Worm (Caenorhabditis elegans) whole organism, L1 larva: Measurements from ENCODE around the gene F31B12.3.
A peak's percentile ranks its signal among the peaks of the same experiment; 100 is the strongest.

Experiments used
- C16A3.4 ChIP-seq: fragments of 150-350 bp; optimal IDR thresholded peaks from 2 replicates; lab custom pipeline; 2014; ENCODE audit warnings: missing biosample characterization, missing genetic modification characterization
- C34B4.2 ChIP-seq: sonication (generic microtip); optimal IDR thresholded peaks from 2 replicates; lab custom pipeline; 2017; ENCODE audit warnings: mild to moderate bottlenecking, missing genetic modification characterization, missing compliant biosample characterization
- F16B12.6 ChIP-seq: fragments of 150-350 bp; optimal IDR thresholded peaks from 2 replicates; lab custom pipeline; 2014; ENCODE audit warnings: missing biosample characterization, missing genetic modification characterization
- Y116A8C.19 ChIP-seq: sonication (generic microtip); optimal IDR thresholded peaks from 2 replicates; lab custom pipeline; 2016; ENCODE audit warnings: missing compliant biosample characterization, missing genetic modification characterization, borderline replicate concordance
- aha-1 ChIP-seq: fragments of 150-350 bp; optimal IDR thresholded peaks from 2 replicates; lab custom pipeline; 2014; ENCODE audit warnings: missing biosample characterization, missing genetic modification characterization
- alr-1 ChIP-seq: fragments of 200-800 bp; sonication (Bioruptor generic); optimal IDR thresholded peaks from 2 replicates; lab custom pipeline; 2018; ENCODE audit warnings: borderline replicate concordance, mild to moderate bottlenecking, missing genetic modification characterization, missing compliant biosample characterization
- aly-2 ChIP-seq: fragments of 150-350 bp; optimal IDR thresholded peaks from 2 replicates; lab custom pipeline; 2014; ENCODE audit warnings: missing biosample characterization, missing genetic modification characterization
- ama-1 ChIP-seq: fragments of 150-350 bp; optimal IDR thresholded peaks from 2 replicates; lab custom pipeline; 2014
- ceh-63 ChIP-seq: fragments of 200-800 bp; sonication (Bioruptor generic); optimal IDR thresholded peaks from 2 replicates; lab custom pipeline; 2018; ENCODE audit warnings: mild to moderate bottlenecking, missing genetic modification characterization, missing compliant biosample characterization
- ceh-8 ChIP-seq: fragments of 200-800 bp; sonication (Bioruptor generic); optimal IDR thresholded peaks from 2 replicates; lab custom pipeline; 2018; ENCODE audit warnings: mild to moderate bottlenecking, missing genetic modification characterization, moderate library complexity, missing compliant biosample characterization
- ceh-90 ChIP-seq: sonication (generic microtip); optimal IDR thresholded peaks from 2 replicates; lab custom pipeline; 2016; ENCODE audit warnings: missing genetic modification characterization, missing compliant biosample characterization
- ces-1 ChIP-seq: fragments of 150-350 bp; optimal IDR thresholded peaks from 2 replicates; lab custom pipeline; 2014; ENCODE audit warnings: missing biosample characterization, missing genetic modification reagents, missing genetic modification characterization
- dpl-1 ChIP-seq, 3 experiments: fragments of 150-350 bp in 2 of 3; sonication (generic microtip) in 1 of 3; optimal IDR thresholded peaks; 2 replicates each; lab custom pipeline; 2014 to 2017; ENCODE audit warnings: missing biosample characterization in 3 of 3, missing genetic modification characterization in 3 of 3, missing genetic modification reagents in 3 of 3
- dsc-1 ChIP-seq: sonication (generic microtip); optimal IDR thresholded peaks from 2 replicates; lab custom pipeline; 2016; ENCODE audit warnings: mild to moderate bottlenecking, missing genetic modification characterization, missing compliant biosample characterization
- efl-1 ChIP-seq, 4 experiments: fragments of 150-350 bp; optimal IDR thresholded peaks in 3 of 4; peaks in 1 of 4; 1 replicate in 1 of 4; 2 replicates in 3 of 4; lab custom pipeline; 2014; ENCODE audit warnings: missing biosample characterization in 2 of 4, missing genetic modification characterization in 2 of 4, missing genetic modification reagents in 2 of 4
- egl-27 ChIP-seq, 2 experiments: fragments of 150-350 bp in 1 of 2; sonication (generic microtip); optimal IDR thresholded peaks; 3 replicates each; lab custom pipeline; 2017 to 2018; ENCODE audit warnings: missing biosample characterization in 2 of 2, missing genetic modification characterization in 2 of 2, missing genetic modification reagents in 2 of 2
- elt-2 ChIP-seq: sonication (generic microtip); optimal IDR thresholded peaks from 2 replicates; lab custom pipeline; 2016; ENCODE audit warnings: missing genetic modification characterization, mild to moderate bottlenecking, inconsistent platforms, missing compliant biosample characterization, missing genetic modification reagents
- elt-3 ChIP-seq, 6 experiments: fragments of 150-350 bp in 1 of 6; sonication (generic microtip); optimal IDR thresholded peaks; 2 replicates each; lab custom pipeline; 2017 to 2018; ENCODE audit warnings: missing biosample characterization in 6 of 6, missing genetic modification characterization in 6 of 6, inconsistent platforms in 1 of 6
- fkh-10 ChIP-seq: sonication (generic microtip); optimal IDR thresholded peaks from 2 replicates; lab custom pipeline; 2017; ENCODE audit warnings: missing biosample characterization, missing genetic modification reagents, missing genetic modification characterization
- fkh-4 ChIP-seq: sonication (generic microtip); optimal IDR thresholded peaks from 2 replicates; lab custom pipeline; 2016; ENCODE audit warnings: missing compliant biosample characterization, missing genetic modification characterization, borderline replicate concordance
- hlh-4 ChIP-seq: sonication (generic microtip); optimal IDR thresholded peaks from 2 replicates; lab custom pipeline; 2016; ENCODE audit warnings: mild to moderate bottlenecking, missing genetic modification characterization, missing compliant biosample characterization
- hpl-2 ChIP-seq: fragments of 150-350 bp; optimal IDR thresholded peaks from 2 replicates; lab custom pipeline; 2014; ENCODE audit warnings: missing biosample characterization, missing genetic modification reagents, missing genetic modification characterization
- irx-1 ChIP-seq: sonication (generic microtip); optimal IDR thresholded peaks from 2 replicates; lab custom pipeline; 2016; ENCODE audit warnings: missing genetic modification characterization, missing compliant biosample characterization
- isw-1 ChIP-seq: fragments of 200-800 bp; sonication (Bioruptor generic); IDR thresholded peaks from 2 replicates; pipeline ENCODE4 v1.3.6; 2022; ENCODE audit warnings: missing genetic modification characterization, missing compliant biosample characterization
- jun-1 ChIP-seq: fragments of 150-350 bp; optimal IDR thresholded peaks from 2 replicates; lab custom pipeline; 2014; ENCODE audit warnings: missing biosample characterization, missing genetic modification reagents, missing genetic modification characterization
- lin-15B ChIP-seq: fragments of 150-350 bp; sonication (generic microtip); optimal IDR thresholded peaks from 3 replicates; lab custom pipeline; 2014; ENCODE audit warnings: missing biosample characterization, missing genetic modification characterization
- nhr-11 ChIP-seq: fragments of 150-350 bp; optimal IDR thresholded peaks from 2 replicates; lab custom pipeline; 2014; ENCODE audit warnings: missing biosample characterization, missing genetic modification characterization
- nhr-20 ChIP-seq: sonication (generic microtip); optimal IDR thresholded peaks from 2 replicates; lab custom pipeline; 2016; ENCODE audit warnings: mild to moderate bottlenecking, missing genetic modification characterization, missing compliant biosample characterization
- nhr-76 ChIP-seq: sonication (generic microtip); optimal IDR thresholded peaks from 2 replicates; lab custom pipeline; 2017; ENCODE audit warnings: missing biosample characterization, missing genetic modification characterization
- nhr-77 ChIP-seq: fragments of 150-350 bp; optimal IDR thresholded peaks from 2 replicates; lab custom pipeline; 2014; ENCODE audit warnings: missing biosample characterization, missing genetic modification characterization
- nhr-90 ChIP-seq: sonication (generic microtip); optimal IDR thresholded peaks from 2 replicates; lab custom pipeline; 2016; ENCODE audit warnings: mild to moderate bottlenecking, missing genetic modification characterization, missing compliant biosample characterization; ENCODE audit not compliant: poor library complexity
- pax-3 ChIP-seq: fragments of 200-800 bp; sonication (Bioruptor generic); optimal IDR thresholded peaks from 2 replicates; lab custom pipeline; 2018; ENCODE audit warnings: mild to moderate bottlenecking, missing genetic modification characterization, moderate library complexity, missing compliant biosample characterization
- pqm-1 ChIP-seq: sonication (generic microtip); optimal IDR thresholded peaks from 3 replicates; lab custom pipeline; 2017; ENCODE audit warnings: missing biosample characterization, missing genetic modification characterization
- rnt-1 ChIP-seq: sonication (generic microtip); optimal IDR thresholded peaks from 2 replicates; lab custom pipeline; 2016; ENCODE audit warnings: mild to moderate bottlenecking, missing genetic modification characterization, moderate library complexity, missing compliant biosample characterization
- snu-23 ChIP-seq: sonication (generic microtip); optimal IDR thresholded peaks from 2 replicates; lab custom pipeline; 2016; ENCODE audit warnings: missing genetic modification characterization, missing compliant biosample characterization
- sox-4 ChIP-seq: sonication (generic microtip); optimal IDR thresholded peaks from 2 replicates; lab custom pipeline; 2016; ENCODE audit warnings: missing genetic modification characterization, missing compliant biosample characterization
- sptf-1 ChIP-seq: fragments of 150-350 bp; optimal IDR thresholded peaks from 2 replicates; lab custom pipeline; 2014; ENCODE audit warnings: missing biosample characterization, missing genetic modification characterization
- sup-37 ChIP-seq: fragments of 200-800 bp; sonication (Bioruptor generic); optimal IDR thresholded peaks from 2 replicates; lab custom pipeline; 2018; ENCODE audit warnings: mild to moderate bottlenecking, missing genetic modification characterization, missing compliant biosample characterization
- tbx-2 ChIP-seq: sonication (generic microtip); optimal IDR thresholded peaks from 2 replicates; lab custom pipeline; 2016; ENCODE audit warnings: missing genetic modification characterization, missing compliant biosample characterization
- unc-86 ChIP-seq: sonication (generic microtip); optimal IDR thresholded peaks from 2 replicates; lab custom pipeline; 2016; ENCODE audit warnings: missing genetic modification characterization, missing compliant biosample characterization
- unc-98 ChIP-seq: fragments of 200-800 bp; sonication (Bioruptor generic); IDR thresholded peaks from 2 replicates; pipeline ENCODE4 v1.3.6; 2022; ENCODE audit warnings: missing genetic modification characterization, missing compliant biosample characterization
- xbp-1 ChIP-seq: sonication (generic microtip); optimal IDR thresholded peaks from 2 replicates; lab custom pipeline; 2016; ENCODE audit warnings: missing genetic modification characterization, missing compliant biosample characterization
- zag-1 ChIP-seq: fragments of 150-350 bp; optimal IDR thresholded peaks from 2 replicates; lab custom pipeline; 2014; ENCODE audit warnings: missing biosample characterization, missing genetic modification characterization
- ztf-11 ChIP-seq, 2 experiments: sonication (generic microtip); optimal IDR thresholded peaks; 2 replicates each; lab custom pipeline; 2016 to 2017; ENCODE audit warnings: missing genetic modification characterization in 2 of 2, missing biosample characterization in 1 of 2, missing compliant biosample characterization in 1 of 2
- ztf-4 ChIP-seq: fragments of 150-350 bp; optimal IDR thresholded peaks from 2 replicates; lab custom pipeline; 2014; ENCODE audit warnings: missing biosample characterization, missing genetic modification characterization

F31B12.3 gene

DNA sequence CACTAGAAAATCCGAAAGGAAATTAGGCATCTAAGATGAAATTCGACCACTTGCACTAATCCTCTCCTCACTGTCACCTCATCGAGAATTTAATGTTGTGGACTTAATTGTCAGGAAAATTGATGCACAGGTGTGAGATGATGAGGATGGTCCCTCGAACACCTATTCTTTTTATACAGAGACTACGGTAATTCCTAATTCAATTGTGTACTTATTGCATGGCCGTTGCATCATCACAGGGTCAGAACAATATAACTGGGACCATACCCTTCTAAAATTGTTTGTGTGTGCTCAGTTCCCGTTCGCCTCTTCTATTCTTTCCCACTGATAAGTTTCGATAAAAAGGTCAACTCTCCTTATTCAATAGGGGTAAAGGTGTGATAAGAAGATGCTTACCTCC, 23.7 kb upstream of the F31B12.3 start:
- TF ChIP-seq elt-2 = peak; percentile 27
- TF ChIP-seq alr-1 (tag; lab: Kevin White, UChicago) = no peak

- TF ChIP-seq sup-37 (no peak), unc-86 (tag; lab: Kevin White, UChicago) (peak; percentile 42)
Measured at ce11 chrX:10838550-10838949, 18.1 kb upstream of the F31B12.3 start, which contains the start of gene plc-1. Gene plc-1 (minus strand): TSS chrX:10838650.

DNA sequence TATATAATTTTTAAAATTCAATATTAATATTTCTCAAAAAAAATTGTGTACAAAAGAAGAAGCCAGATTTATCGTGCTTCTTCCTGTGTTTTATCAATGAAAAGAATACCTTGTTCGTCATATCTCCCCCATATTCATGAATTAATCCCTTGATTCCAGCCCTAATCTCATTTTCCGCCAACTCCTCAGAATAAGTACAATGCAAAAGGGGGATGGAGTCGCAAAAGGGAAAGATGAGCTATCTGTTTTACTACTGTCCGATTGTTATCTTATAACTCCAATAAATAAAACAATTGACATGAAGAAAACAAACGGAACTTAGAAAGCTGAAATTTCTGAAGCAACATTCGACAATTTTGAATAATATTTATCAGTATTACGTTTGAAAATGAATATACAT, 17.2 kb upstream of the F31B12.3 start:
- TF ChIP-seq ama-1 (lab: Kevin White, UChicago) (no peak), aly-2 (no peak), ceh-8 (GFP tag; lab: Kevin White, UChicago) (no peak), dsc-1 (tag; lab: Kevin White, UChicago) (peak; percentile 62), efl-1 (optimal IDR thresholded peaks at IDR 0.05; lab: Kevin White, UChicago) (no peak), efl-1 (GFP tag; optimal IDR thresholded peaks at IDR 0.05 in 1 of 2; lab: Kevin White, UChicago) (peak in 1 of 2 experiments; percentile 79), ces-1 (GFP tag; lab: Kevin White, UChicago) (no peak), fkh-10 (GFP tag; lab: Kevin White, UChicago) (no peak)

DNA sequence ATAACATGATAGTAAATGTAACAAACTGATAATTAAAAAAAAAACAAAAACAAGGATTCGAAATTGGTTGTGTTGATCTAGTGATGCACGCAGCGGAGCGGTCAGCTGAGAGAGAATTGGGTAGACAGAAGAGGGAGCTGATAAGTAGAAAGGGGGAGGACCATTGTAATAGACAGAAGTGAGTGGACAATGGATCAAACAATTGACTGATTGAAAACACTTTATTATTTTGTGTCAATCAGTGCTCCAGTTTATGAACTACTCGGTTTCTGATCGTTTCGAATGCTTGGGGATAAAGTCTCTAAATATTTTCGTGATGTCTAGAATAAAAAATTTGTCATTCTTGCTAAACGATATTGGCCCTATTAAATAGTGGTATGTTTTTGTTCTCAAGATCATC, 14.2 kb upstream of the F31B12.3 start:
- no peak for TF ChIP-seq tbx-2 (tag; lab: Kevin White, UChicago)
- no peak for TF ChIP-seq Y116A8C.19 (tag; lab: Kevin White, UChicago)
- no peak for TF ChIP-seq C34B4.2 (tag; lab: Kevin White, UChicago)
- TF ChIP-seq C16A3.4 (tag; lab: Kevin White, UChicago) = no peak
- no peak for TF ChIP-seq hlh-4 (tag; lab: Kevin White, UChicago)
- no peak for TF ChIP-seq efl-1 (optimal IDR thresholded peaks at IDR 0.05; lab: Kevin White, UChicago)
- peak in 1 of 2 experiments; percentile 39 for TF ChIP-seq efl-1 (GFP tag; optimal IDR thresholded peaks at IDR 0.05 in 1 of 2; lab: Kevin White, UChicago)
- no peak for TF ChIP-seq dpl-1 (GFP tag; optimal IDR thresholded peaks at IDR 0.05; lab: Kevin White, UChicago)
- TF ChIP-seq rnt-1 = peak; percentile 21
- TF ChIP-seq, all 84 proteins: peak for 2

DNA sequence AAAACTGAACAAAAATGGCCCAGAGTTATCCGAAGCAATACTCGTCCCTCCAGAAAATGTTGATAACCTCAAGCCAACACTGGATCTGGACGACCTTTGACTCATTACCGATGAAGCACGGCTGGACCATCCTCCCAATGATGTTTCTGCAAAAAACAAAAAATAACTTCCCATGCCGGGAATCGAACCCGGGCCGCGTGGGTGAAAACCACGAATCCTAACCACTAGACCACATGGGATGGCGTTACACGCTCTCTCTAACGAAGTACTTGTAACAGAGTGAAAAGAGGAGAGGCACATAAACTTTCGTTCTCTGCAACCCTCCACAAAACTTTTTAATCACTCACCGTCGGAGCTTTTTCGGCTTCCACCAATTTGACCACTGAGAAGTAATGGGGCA, 749 bp upstream of the F31B12.3 start:
- no peak for TF ChIP-seq nhr-76 (tag; lab: Kevin White, UChicago)
- TF ChIP-seq dsc-1 (tag; lab: Kevin White, UChicago) = peak; percentile 49
- no peak for TF ChIP-seq aha-1 (tag; lab: Kevin White, UChicago)
- TF ChIP-seq zag-1 (tag; lab: Kevin White, UChicago) = no peak
- TF ChIP-seq lin-15B (tag; lab: Kevin White, UChicago) = no peak
- no peak for TF ChIP-seq alr-1 (tag; lab: Kevin White, UChicago)
- no peak for TF ChIP-seq pax-3 (tag; lab: Kevin White, UChicago)
- no peak for TF ChIP-seq ztf-4
- peak; percentile 72 for TF ChIP-seq snu-23 (GFP tag; lab: Kevin White, UChicago)
- no peak for TF ChIP-seq pqm-1
- no peak for TF ChIP-seq nhr-11
- no peak for TF ChIP-seq irx-1 (tag; lab: Kevin White, UChicago)
- no peak for TF ChIP-seq unc-98 (GFP tag; lab: Robert Waterston, UW)
- TF ChIP-seq ceh-90 (tag; lab: Kevin White, UChicago) = no peak
- peak; percentile 48 for TF ChIP-seq nhr-90 (tag; lab: Kevin White, UChicago)
- no peak for TF ChIP-seq aly-2
- no peak for TF ChIP-seq sup-37
- no peak for TF ChIP-seq hpl-2 (GFP tag; lab: Kevin White, UChicago)
- TF ChIP-seq nhr-77 (tag; lab: Kevin White, UChicago) = no peak
- no peak for TF ChIP-seq sox-4 (tag; lab: Kevin White, UChicago)
- TF ChIP-seq egl-27 (tag; optimal IDR thresholded peaks at IDR 0.05; lab: Kevin White, UChicago) = no peak
- peak; percentile 45 for TF ChIP-seq tbx-2 (tag; lab: Kevin White, UChicago)
- no peak for TF ChIP-seq jun-1
- TF ChIP-seq sptf-1 (tag; lab: Kevin White, UChicago) = no peak
- no peak for TF ChIP-seq fkh-4
- TF ChIP-seq ceh-63 (GFP tag; lab: Kevin White, UChicago) = no peak
- no peak for TF ChIP-seq F16B12.6 (tag; lab: Kevin White, UChicago)
- TF ChIP-seq elt-3 (tag; optimal IDR thresholded peaks at IDR 0.05; lab: Kevin White, UChicago) = no peak
- TF ChIP-seq nhr-20 (tag; lab: Kevin White, UChicago) = peak; percentile 58
- peak; percentile 35 for TF ChIP-seq xbp-1 (tag; lab: Kevin White, UChicago)
- no peak for TF ChIP-seq ztf-11 (tag; optimal IDR thresholded peaks at IDR 0.05; lab: Kevin White, UChicago)
- peak; percentile 24; the same call in 1 of the 2 replicates for TF ChIP-seq isw-1
